Worm (Caenorhabditis elegans) whole organism, L4 larva: Measurements from ENCODE around the gene C15H11.1.

ENCODE experiments used
- T26A8.4 ChIP-seq: fragments of 200-800 bp; sonication (Bioruptor generic); IDR thresholded peaks from 2 replicates; pipeline ENCODE4 v1.3.6; 2022; ENCODE audit warnings: missing genetic modification characterization, missing compliant biosample characterization
- ZK546.5 ChIP-seq, 2 experiments: sonication (generic microtip); optimal IDR thresholded peaks; 2 replicates each; lab custom pipeline; 2017; ENCODE audit warnings: missing biosample characterization in 2 of 2, missing genetic modification characterization in 2 of 2
- attf-4 ChIP-seq: sonication (generic microtip); optimal IDR thresholded peaks from 3 replicates; lab custom pipeline; 2017; ENCODE audit warnings: missing biosample characterization, missing genetic modification characterization
- egl-43 ChIP-seq: fragments of 200-800 bp; sonication (Bioruptor generic); IDR thresholded peaks from 2 replicates; pipeline ENCODE4 v1.3.6; 2022; ENCODE audit warnings: missing genetic modification reagents, missing genetic modification characterization, missing compliant biosample characterization
- fkh-10 ChIP-seq: fragments of 150-350 bp; optimal IDR thresholded peaks from 2 replicates; lab custom pipeline; 2014; ENCODE audit warnings: missing biosample characterization, missing genetic modification reagents, missing genetic modification characterization
- nhr-76 ChIP-seq: fragments of 150-350 bp; optimal IDR thresholded peaks from 2 replicates; lab custom pipeline; 2014; ENCODE audit warnings: missing biosample characterization, missing genetic modification characterization
- pqm-1 ChIP-seq: sonication (generic microtip); optimal IDR thresholded peaks from 2 replicates; lab custom pipeline; 2017; ENCODE audit warnings: missing biosample characterization, missing genetic modification characterization
- snpc-4 ChIP-seq: fragments of 150-350 bp; optimal IDR thresholded peaks from 2 replicates; lab custom pipeline; 2014; ENCODE audit warnings: missing biosample characterization, missing genetic modification characterization
- unc-62 ChIP-seq, 3 experiments: fragments of 150-350 bp in 1 of 3; sonication (generic microtip); optimal IDR thresholded peaks in 2 of 3; peaks in 1 of 3; 1 replicate in 1 of 3; 2 replicates in 2 of 3; lab custom pipeline; 2014 to 2017; ENCODE audit warnings: missing biosample characterization in 3 of 3, missing genetic modification characterization in 3 of 3, missing genetic modification reagents in 3 of 3, missing genotype in 1 of 3

- TF ChIP-seq snpc-4 (no peak), ZK546.5 (tag; optimal IDR thresholded peaks at IDR 0.05; lab: Kevin White, UChicago) (no peak), attf-4 (tag; lab: Kevin White, UChicago) (no peak), T26A8.4 (no peak), nhr-76 (tag; lab: Kevin White, UChicago) (no peak), pqm-1 (tag; lab: Kevin White, UChicago) (no peak), unc-62 (GFP tag; optimal IDR thresholded peaks at IDR 0.05 in 1 of 2; lab: Kevin White, UChicago) (no peak), unc-62 (tag; optimal IDR thresholded peaks at IDR 0.05; lab: Kevin White, UChicago) (no peak), egl-43 (GFP tag; lab: Robert Waterston, UW) (no peak), fkh-10 (GFP tag; lab: Kevin White, UChicago) (no peak)
Measured at ce11 chrV:14350498-14350897, 43.1 kb upstream of the C15H11.1 start.
